Fruit fly (Drosophila melanogaster): ENCODE measurements around the gene CG7715.

DNA sequence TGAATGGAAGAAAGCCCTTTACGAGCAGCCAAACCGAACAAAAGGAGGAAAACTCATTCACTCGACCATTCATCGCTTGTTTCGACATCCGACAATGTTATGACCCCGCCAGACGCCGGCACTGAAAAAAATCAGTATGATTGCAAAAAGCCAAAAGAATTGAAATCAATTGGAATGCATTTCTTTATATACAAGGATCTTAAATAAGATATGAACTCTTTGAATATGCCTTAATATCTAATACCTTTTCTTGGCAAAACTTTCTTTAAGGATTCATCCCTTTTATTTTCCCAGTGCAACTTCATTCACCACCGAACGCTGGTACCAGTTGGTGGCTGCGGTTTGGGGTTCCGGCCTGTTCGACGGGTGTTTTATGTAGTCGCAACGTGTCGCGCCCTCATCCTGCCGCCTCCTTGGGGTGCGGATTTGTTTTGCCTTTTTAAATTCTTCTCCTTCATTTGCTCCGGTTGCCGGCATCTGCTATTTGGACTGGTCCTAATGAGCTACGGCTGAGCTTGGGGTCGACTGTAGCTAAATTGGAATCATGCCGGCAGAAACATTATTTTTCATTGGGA lies 8.4 kb downstream of the CG7715 start:
- TF ChIP-seq usp (GFP tag; optimal IDR thresholded peaks at IDR 0.05) (no peak), pan (optimal IDR thresholded peaks at IDR 0.05) (no peak)

Measured in whole organism.